Fruit fly (Drosophila melanogaster) Kc167 (cell line): ENCODE measurements around the gene mRpS6.

Source experiments
- h ChIP-seq: fragments of >200 bp; optimal IDR thresholded peaks from 3 replicates; lab custom pipeline; 2018; ENCODE audit warnings: missing external identifiers
- insv ChIP-seq: fragments of >200 bp; optimal IDR thresholded peaks from 3 replicates; lab custom pipeline; 2018; ENCODE audit warnings: missing external identifiers
- ttk ChIP-seq: sonication (Bioruptor generic); optimal IDR thresholded peaks from 2 replicates; lab custom pipeline; 2017; ENCODE audit warnings: missing external identifiers

dm6 chr3L:4340227-4340626, 24.1 kb upstream of the mRpS6 start:
- TF ChIP-seq ttk (lab: Kevin White, UChicago), result no peak
- no peak for TF ChIP-seq insv (lab: Kevin White, UChicago)
- no peak for TF ChIP-seq h (lab: Kevin White, UChicago)
